Fruit fly (Drosophila melanogaster) whole organism, embryonic: Measurements from ENCODE around the gene CG34281.

ENCODE experiments used
- Atf3 ChIP-seq: fragments of 200-800 bp; sonication (Bioruptor generic); optimal IDR thresholded peaks from 3 replicates; lab custom pipeline; 2016; ENCODE audit warnings: missing biosample characterization, missing genetic modification characterization
- B-H1 ChIP-seq: fragments of 200-800 bp; sonication (Bioruptor generic); IDR thresholded peaks from 3 replicates; pipeline ENCODE4 v1.3.6; 2022; ENCODE audit warnings: missing biosample characterization, missing genetic modification characterization
- B-H2 ChIP-seq: fragments of 200-800 bp; sonication (Bioruptor generic); optimal IDR thresholded peaks from 2 replicates; lab custom pipeline; 2018; ENCODE audit warnings: missing biosample characterization, mild to moderate bottlenecking, missing genetic modification characterization
- Blimp-1 ChIP-seq: fragments of 200-800 bp; sonication (Bioruptor generic); optimal IDR thresholded peaks from 3 replicates; lab custom pipeline; 2018; ENCODE audit warnings: missing biosample characterization, missing genetic modification characterization, mild to moderate bottlenecking, moderate library complexity, missing genetic modification reagents
- CG10267 ChIP-seq: fragments of 200-800 bp; sonication (Bioruptor generic); optimal IDR thresholded peaks from 2 replicates; lab custom pipeline; 2018; ENCODE audit warnings: missing biosample characterization, mild to moderate bottlenecking, missing genetic modification characterization, moderate library complexity
- CG11247 ChIP-seq: fragments of 200-800 bp; sonication (Bioruptor generic); IDR thresholded peaks from 2 replicates; pipeline ENCODE4 v1.3.6; 2022; ENCODE audit warnings: missing biosample characterization, missing genetic modification characterization
- CG12104 ChIP-seq: fragments of 200-800 bp; sonication (Bioruptor generic); optimal IDR thresholded peaks from 3 replicates; lab custom pipeline; 2016; ENCODE audit warnings: missing biosample characterization, missing genetic modification characterization
- CG13123 ChIP-seq: fragments of 200-800 bp; sonication (Bioruptor generic); optimal IDR thresholded peaks from 2 replicates; lab custom pipeline; 2016; ENCODE audit warnings: missing biosample characterization, missing genetic modification characterization
- CG13775 ChIP-seq: fragments of 200-800 bp; sonication (Bioruptor generic); optimal IDR thresholded peaks from 3 replicates; lab custom pipeline; 2017; ENCODE audit warnings: missing biosample characterization, mild to moderate bottlenecking, missing genetic modification characterization
- CG16815 ChIP-seq: fragments of 200-800 bp; sonication (Bioruptor generic); optimal IDR thresholded peaks from 3 replicates; lab custom pipeline; 2017; ENCODE audit warnings: missing biosample characterization, mild to moderate bottlenecking, missing genetic modification characterization
- CG18011 ChIP-seq: fragments of 200-800 bp; sonication (Bioruptor generic); optimal IDR thresholded peaks from 2 replicates; lab custom pipeline; 2017; ENCODE audit warnings: missing biosample characterization, missing genetic modification characterization, mild to moderate bottlenecking, moderate library complexity, missing genotype
- CG2120 ChIP-seq: fragments of 200-800 bp; sonication (Bioruptor generic); optimal IDR thresholded peaks from 3 replicates; lab custom pipeline; 2016; ENCODE audit warnings: missing biosample characterization, missing genetic modification characterization
- CG30403 ChIP-seq: fragments of 200-800 bp; sonication (Bioruptor generic); optimal IDR thresholded peaks from 3 replicates; lab custom pipeline; 2016; ENCODE audit warnings: missing biosample characterization, missing genetic modification characterization
- CG34224 ChIP-seq: fragments of 200-800 bp; sonication (Bioruptor generic); IDR thresholded peaks from 3 replicates; pipeline ENCODE4 v1.3.6; 2022; ENCODE audit warnings: missing biosample characterization, missing genetic modification characterization; ENCODE audit not compliant: partially characterized antibody
- CG4404 ChIP-seq: fragments of 200-800 bp; sonication (Bioruptor generic); IDR thresholded peaks from 2 replicates; pipeline ENCODE4 v1.3.6; 2022; ENCODE audit warnings: missing biosample characterization, missing genetic modification characterization
- CG4707 ChIP-seq: fragments of 200-800 bp; sonication (Bioruptor generic); optimal IDR thresholded peaks from 2 replicates; lab custom pipeline; 2018; ENCODE audit warnings: missing biosample characterization, mild to moderate bottlenecking, missing genetic modification characterization, moderate library complexity
- CG6689 ChIP-seq: fragments of 200-800 bp; sonication (Bioruptor generic); IDR thresholded peaks from 2 replicates; pipeline ENCODE4 v1.3.6; 2022; ENCODE audit warnings: missing biosample characterization, missing genetic modification characterization
- CG8478 ChIP-seq: fragments of >200 bp; optimal IDR thresholded peaks from 2 replicates; lab custom pipeline; 2018
- CHES-1-like ChIP-seq: fragments of 200-800 bp; sonication (Bioruptor generic); optimal IDR thresholded peaks from 2 replicates; lab custom pipeline; 2016; ENCODE audit warnings: missing biosample characterization, missing genetic modification characterization
- Camta ChIP-seq: fragments of 200-800 bp; sonication (Bioruptor generic); optimal IDR thresholded peaks from 2 replicates; lab custom pipeline; 2016; ENCODE audit warnings: missing biosample characterization, missing genetic modification characterization
- Dip3 ChIP-seq: fragments of 200-800 bp; sonication (Bioruptor generic); optimal IDR thresholded peaks from 3 replicates; lab custom pipeline; 2016; ENCODE audit warnings: missing biosample characterization, missing genetic modification characterization
- Fer3 ChIP-seq: fragments of 200-800 bp; sonication (Bioruptor generic); optimal IDR thresholded peaks from 2 replicates; lab custom pipeline; 2018; ENCODE audit warnings: missing biosample characterization, mild to moderate bottlenecking, missing genetic modification characterization, moderate library complexity
- Gug ChIP-seq: fragments of 200-800 bp; sonication (Bioruptor generic); IDR thresholded peaks from 4 replicates; pipeline ENCODE4 v1.3.6; 2022; ENCODE audit warnings: missing biosample characterization, missing genetic modification characterization
- HmgD ChIP-seq: fragments of 200-800 bp; sonication (Bioruptor generic); optimal IDR thresholded peaks from 3 replicates; lab custom pipeline; 2016; ENCODE audit warnings: missing biosample characterization, missing genetic modification characterization
- MBD-R2 ChIP-seq: fragments of 200-800 bp; sonication (Bioruptor generic); IDR thresholded peaks from 2 replicates; pipeline ENCODE4 v1.3.6; 2022; ENCODE audit warnings: missing biosample characterization, missing genetic modification characterization
- Mrtf ChIP-seq: fragments of 200-800 bp; sonication (Bioruptor generic); IDR thresholded peaks from 3 replicates; pipeline ENCODE4 v1.3.6; 2022; ENCODE audit warnings: missing biosample characterization, missing genetic modification characterization
- NC2β ChIP-seq: fragments of 200-800 bp; sonication (Bioruptor generic); optimal IDR thresholded peaks from 2 replicates; lab custom pipeline; 2016; ENCODE audit warnings: missing biosample characterization, missing genetic modification characterization
- Oli ChIP-seq: fragments of 200-800 bp; sonication (Bioruptor generic); optimal IDR thresholded peaks from 2 replicates; lab custom pipeline; 2018; ENCODE audit warnings: missing biosample characterization, mild to moderate bottlenecking, missing genetic modification characterization, moderate library complexity
- aop ChIP-seq: fragments of 200-800 bp; sonication (Bioruptor generic); IDR thresholded peaks from 2 replicates; pipeline ENCODE4 v1.3.6; 2022; ENCODE audit warnings: missing biosample characterization, missing genetic modification characterization
- chn ChIP-seq: fragments of 200-800 bp; sonication (Bioruptor generic); optimal IDR thresholded peaks from 2 replicates; lab custom pipeline; 2016; ENCODE audit warnings: missing biosample characterization, missing genetic modification characterization
- danr ChIP-seq: fragments of 200-800 bp; sonication (Bioruptor generic); IDR thresholded peaks from 2 replicates; pipeline ENCODE4 v1.3.6; 2022; ENCODE audit warnings: missing biosample characterization, missing genetic modification characterization
- dmrt99B ChIP-seq: fragments of 200-800 bp; sonication (Bioruptor generic); optimal IDR thresholded peaks from 2 replicates; lab custom pipeline; 2018; ENCODE audit warnings: missing biosample characterization, mild to moderate bottlenecking, missing genetic modification characterization, moderate library complexity
- dpn ChIP-seq, 2 experiments: fragments of 200-800 bp; sonication (Bioruptor generic); optimal IDR thresholded peaks; 3 replicates each; lab custom pipeline; 2016; ENCODE audit warnings: missing biosample characterization in 2 of 2, missing genetic modification characterization in 2 of 2
- eyg ChIP-seq: fragments of 200-800 bp; sonication (Bioruptor generic); optimal IDR thresholded peaks from 3 replicates; lab custom pipeline; 2016; ENCODE audit warnings: missing biosample characterization, missing genetic modification characterization
- gsb-n ChIP-seq: fragments of 200-800 bp; sonication (Bioruptor generic); optimal IDR thresholded peaks from 3 replicates; lab custom pipeline; 2018; ENCODE audit warnings: missing biosample characterization, mild to moderate bottlenecking, missing genetic modification characterization
- kay ChIP-seq: fragments of 200-800 bp; sonication (Bioruptor generic); optimal IDR thresholded peaks from 2 replicates; lab custom pipeline; 2016; ENCODE audit warnings: missing biosample characterization, missing genetic modification characterization
- klu ChIP-seq: fragments of 200-800 bp; sonication (Bioruptor generic); IDR thresholded peaks from 2 replicates; pipeline ENCODE4 v1.3.6; 2022; ENCODE audit warnings: missing biosample characterization, missing genetic modification characterization
- odd ChIP-seq: fragments of 200-800 bp; sonication (Bioruptor generic); optimal IDR thresholded peaks from 2 replicates; lab custom pipeline; 2017; ENCODE audit warnings: missing biosample characterization, mild to moderate bottlenecking, missing genetic modification characterization
- pan ChIP-seq, 4 experiments: fragments of >200 bp in 3 of 4; fragments of 200-800 bp in 1 of 4; sonication (Bioruptor generic) in 1 of 4; optimal IDR thresholded peaks in 3 of 4; IDR thresholded peaks in 1 of 4; 2 replicates each; pipeline versions ENCODE4 v1.3.6 to Lab custom; 2017 to 2022; ENCODE audit warnings: missing biosample characterization in 2 of 4, missing genetic modification characterization in 2 of 4, mixed read lengths in 1 of 4
- phol ChIP-seq: fragments of 200-800 bp; sonication (Bioruptor generic); optimal IDR thresholded peaks from 3 replicates; lab custom pipeline; 2018; ENCODE audit warnings: missing biosample characterization, mild to moderate bottlenecking, missing genetic modification characterization, moderate library complexity
- rib ChIP-seq: fragments of 200-800 bp; sonication (Bioruptor generic); IDR thresholded peaks from 2 replicates; pipeline ENCODE4 v1.3.6; 2022; ENCODE audit warnings: missing biosample characterization, missing genetic modification characterization
- ro ChIP-seq: fragments of 200-800 bp; sonication (Bioruptor generic); IDR thresholded peaks from 2 replicates; pipeline ENCODE4 v1.3.6; 2022; ENCODE audit warnings: missing biosample characterization, missing genetic modification characterization
- scrt ChIP-seq: fragments of 200-800 bp; sonication (Bioruptor generic); optimal IDR thresholded peaks from 2 replicates; lab custom pipeline; 2018; ENCODE audit warnings: missing biosample characterization, mild to moderate bottlenecking, missing genetic modification characterization, moderate library complexity
- shn ChIP-seq: fragments of 200-800 bp; sonication (Bioruptor generic); optimal IDR thresholded peaks from 3 replicates; lab custom pipeline; 2016; ENCODE audit warnings: missing biosample characterization, missing genetic modification characterization
- so ChIP-seq: fragments of 200-800 bp; sonication (Bioruptor generic); IDR thresholded peaks from 3 replicates; pipeline ENCODE4 v1.3.6; 2022; ENCODE audit warnings: missing biosample characterization, missing genetic modification characterization
- ssp ChIP-seq: fragments of 200-800 bp; sonication (Bioruptor generic); IDR thresholded peaks from 2 replicates; pipeline ENCODE4 v1.3.6; 2022; ENCODE audit warnings: missing biosample characterization, missing genetic modification characterization
- sug ChIP-seq: fragments of 200-800 bp; optimal IDR thresholded peaks from 2 replicates; lab custom pipeline; 2019; ENCODE audit warnings: missing biosample characterization, mild to moderate bottlenecking, missing genetic modification characterization, moderate library complexity
- tgo ChIP-seq: fragments of 200-800 bp; sonication (Bioruptor generic); IDR thresholded peaks from 3 replicates; pipeline ENCODE4 v1.3.6; 2022; ENCODE audit warnings: missing biosample characterization, missing genetic modification characterization
- trem ChIP-seq: fragments of 200-800 bp; optimal IDR thresholded peaks from 3 replicates; lab custom pipeline; 2019; ENCODE audit warnings: missing biosample characterization, mild to moderate bottlenecking, missing genetic modification characterization, moderate library complexity
- tx ChIP-seq: fragments of 200-800 bp; sonication (Bioruptor generic); optimal IDR thresholded peaks from 2 replicates; lab custom pipeline; 2016; ENCODE audit warnings: missing biosample characterization, missing genetic modification characterization

The CG34281 gene

DNA sequence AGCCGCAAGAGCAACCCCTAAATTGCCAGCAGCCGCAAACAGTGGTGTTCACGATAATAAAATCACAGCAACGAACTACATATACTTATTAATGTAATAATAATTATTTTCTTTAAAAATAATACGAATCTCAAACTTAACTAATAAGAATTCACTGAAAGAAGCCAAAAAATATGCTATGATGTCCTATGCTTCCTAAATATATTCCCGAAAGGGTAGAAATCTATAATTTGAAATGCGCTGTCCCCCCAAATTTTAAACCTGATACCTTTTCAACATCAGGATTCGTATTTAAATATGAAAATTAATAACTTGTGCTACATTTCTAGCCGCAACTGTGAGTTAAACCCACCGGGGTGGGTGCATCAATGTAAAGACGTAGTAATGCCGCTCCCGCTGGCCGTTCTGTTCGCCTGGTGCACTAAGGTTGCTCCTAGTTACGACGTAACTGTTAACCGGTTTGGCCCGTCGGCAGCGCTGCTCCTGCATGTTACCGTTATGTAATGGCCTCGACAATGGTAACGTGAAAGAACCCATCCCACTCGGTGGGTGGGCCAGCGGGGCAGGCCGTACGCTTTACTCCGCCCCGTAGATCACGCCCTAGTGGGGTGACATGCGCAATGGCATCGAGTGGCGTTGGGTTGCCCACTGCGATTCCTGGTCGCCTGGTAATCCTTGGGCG lies 8.3 kb upstream of the CG34281 start (continued):
- TF ChIP-seq CG13775 (GFP tag; lab: Kevin White, UChicago) = peak; percentile 88
- TF ChIP-seq B-H1 (GFP tag; lab: Robert Waterston, UW) = peak; percentile 26; the same call in 1 of the 3 replicates
- peak; percentile 57 for TF ChIP-seq CG8478 (lab: Kevin White, UChicago)
- no peak for TF ChIP-seq CG18011 (GFP tag; lab: Kevin White, UChicago)
- TF ChIP-seq CG4707 (GFP tag; lab: Kevin White, UChicago) = peak; percentile 46
- TF ChIP-seq gsb-n (tag; lab: Kevin White, UChicago) = peak; percentile 84
- TF ChIP-seq danr (GFP tag; lab: Robert Waterston, UW) = peak; percentile 69
- TF ChIP-seq tx (GFP tag; lab: Kevin White, UChicago) = no peak
- TF ChIP-seq odd (GFP tag; lab: Kevin White, UChicago) = peak; percentile 83
- peak; percentile 62; the same call in 2 of the 3 replicates for TF ChIP-seq tgo (GFP tag; lab: Robert Waterston, UW)
- peak; percentile 48; the same call in 1 of the 2 replicates for TF ChIP-seq klu
- no peak for TF ChIP-seq MBD-R2 (GFP tag; lab: Robert Waterston, UW)
- TF ChIP-seq Oli (tag; lab: Kevin White, UChicago) = peak; percentile 89
- peak; percentile 80 for TF ChIP-seq CG30403
- TF ChIP-seq ro = peak; percentile 34; the same call in 1 of the 2 replicates
- no peak for TF ChIP-seq eyg (GFP tag; lab: Kevin White, UChicago)
- peak; percentile 59 for TF ChIP-seq CG2120 (GFP tag; lab: Kevin White, UChicago)
- no peak for TF ChIP-seq pan (optimal IDR thresholded peaks at IDR 0.05; lab: Kevin White, UChicago)
- TF ChIP-seq pan (GFP tag; optimal IDR thresholded peaks at IDR 0.05 in 1 of 2, IDR thresholded peaks at IDR 0.05 in 1 of 2) = no peak
- peak; percentile 72 for TF ChIP-seq Fer3
- peak; percentile 85 for TF ChIP-seq CG10267 (tag; lab: Kevin White, UChicago)
- peak; percentile 87 for TF ChIP-seq dmrt99B (tag; lab: Kevin White, UChicago)
- peak; percentile 89 for TF ChIP-seq phol
- TF ChIP-seq CG12104 (GFP tag; lab: Kevin White, UChicago) = peak; percentile 74
- TF ChIP-seq shn (GFP tag; lab: Kevin White, UChicago) = no peak
- peak; percentile 56 for TF ChIP-seq ssp (GFP tag; lab: Robert Waterston, UW)
- peak; percentile 15 for TF ChIP-seq NC2β (GFP tag; lab: Kevin White, UChicago)
- TF ChIP-seq CHES-1-like (GFP tag; lab: Kevin White, UChicago) = no peak
- TF ChIP-seq rib (GFP tag; lab: Robert Waterston, UW) = no peak
- TF ChIP-seq dpn (GFP tag; optimal IDR thresholded peaks at IDR 0.05; lab: Kevin White, UChicago) = peak; percentile 37 to 61
- no peak for TF ChIP-seq aop
- no peak for TF ChIP-seq CG11247 (GFP tag; lab: Robert Waterston, UW)
- TF ChIP-seq CG34224 = peak; percentile 62; the same call in 2 of the 3 replicates
- peak; percentile 85 for TF ChIP-seq CG16815 (GFP tag; lab: Kevin White, UChicago)
- TF ChIP-seq Mrtf (GFP tag; lab: Robert Waterston, UW) = no peak; the same call in 2 of the 3 replicates
- peak; percentile 59 for TF ChIP-seq sug (tag; lab: Kevin White, UChicago)
- peak; percentile 84 for TF ChIP-seq scrt (GFP tag; lab: Kevin White, UChicago)
- peak; percentile 76 for TF ChIP-seq Blimp-1 (GFP tag; lab: Kevin White, UChicago)
- peak; percentile 36 for TF ChIP-seq kay (GFP tag; lab: Kevin White, UChicago)
- peak; percentile 37 for TF ChIP-seq CG13123 (GFP tag; lab: Kevin White, UChicago)
- no peak for TF ChIP-seq Dip3
- TF ChIP-seq CG4404 = peak; percentile 90
- TF ChIP-seq CG6689 (GFP tag; lab: Robert Waterston, UW) = peak; percentile 81
- TF ChIP-seq B-H2 = peak; percentile 9
- TF ChIP-seq Atf3 = no peak
- TF ChIP-seq trem = peak; percentile 82
- TF ChIP-seq HmgD (GFP tag; lab: Kevin White, UChicago) = peak; percentile 7
- peak; percentile 83 for TF ChIP-seq so (GFP tag; lab: Robert Waterston, UW)
- peak; percentile 18 for TF ChIP-seq Camta (GFP tag; lab: Kevin White, UChicago)
- peak; percentile 26; the same call in 1 of the 4 replicates for TF ChIP-seq Gug (GFP tag; lab: Robert Waterston, UW)
- TF ChIP-seq chn (GFP tag; lab: Kevin White, UChicago) = peak; percentile 84
